Fruit fly (Drosophila melanogaster) whole organism, embryonic: ENCODE measurements around the gene Pi3K21B.
A peak's percentile ranks its signal among the peaks of the same experiment; 100 is the strongest.

Source experiments
- Ada2b ChIP-seq: fragments of 200-800 bp; sonication (Bioruptor generic); IDR thresholded peaks from 2 replicates; pipeline ENCODE4 v1.3.6; 2022; ENCODE audit warnings: missing biosample characterization, missing genetic modification characterization
- Antp ChIP-seq: fragments of 200-800 bp; sonication (Bioruptor generic); optimal IDR thresholded peaks from 3 replicates; lab custom pipeline; 2016; ENCODE audit warnings: missing biosample characterization, missing genetic modification characterization
- Asciz ChIP-seq: fragments of 200-800 bp; sonication (Bioruptor generic); optimal IDR thresholded peaks from 2 replicates; lab custom pipeline; 2017; ENCODE audit warnings: missing biosample characterization, mild to moderate bottlenecking, missing genetic modification characterization, missing genetic modification reagents
- BtbVII ChIP-seq: fragments of 200-800 bp; sonication (Bioruptor generic); optimal IDR thresholded peaks from 3 replicates; lab custom pipeline; 2017; ENCODE audit warnings: missing biosample characterization, mild to moderate bottlenecking, missing genetic modification characterization
- CG10209 ChIP-seq: fragments of 200-800 bp; sonication (Bioruptor generic); optimal IDR thresholded peaks from 3 replicates; lab custom pipeline; 2017; ENCODE audit warnings: missing biosample characterization, mild to moderate bottlenecking, missing genetic modification characterization, missing genetic modification reagents
- CG10321 ChIP-seq: fragments of 200-800 bp; sonication (Bioruptor generic); IDR thresholded peaks from 2 replicates; pipeline ENCODE4 v1.3.6; 2022; ENCODE audit warnings: missing biosample characterization, missing genetic modification characterization
- CG11696 ChIP-seq: fragments of 200-800 bp; sonication (Bioruptor generic); IDR thresholded peaks from 2 replicates; pipeline ENCODE4 v1.3.6; 2022; ENCODE audit warnings: missing biosample characterization, missing genetic modification characterization
- CG12104 ChIP-seq: fragments of 200-800 bp; sonication (Bioruptor generic); optimal IDR thresholded peaks from 3 replicates; lab custom pipeline; 2016; ENCODE audit warnings: missing biosample characterization, missing genetic modification characterization
- CG12299 ChIP-seq: fragments of 200-800 bp; sonication (Bioruptor generic); optimal IDR thresholded peaks from 2 replicates; lab custom pipeline; 2018; ENCODE audit warnings: missing biosample characterization, mild to moderate bottlenecking, missing genetic modification characterization
- CG14667 ChIP-seq: fragments of 200-800 bp; sonication (Bioruptor generic); IDR thresholded peaks from 2 replicates; pipeline ENCODE4 v1.3.6; 2022; ENCODE audit warnings: missing biosample characterization, missing genetic modification characterization
- CG15011 ChIP-seq: fragments of 200-800 bp; sonication (Bioruptor generic); optimal IDR thresholded peaks from 3 replicates; lab custom pipeline; 2018; ENCODE audit warnings: missing biosample characterization, mild to moderate bottlenecking, missing genetic modification characterization
- CG15514 ChIP-seq: fragments of 200-800 bp; sonication (Bioruptor generic); optimal IDR thresholded peaks from 3 replicates; lab custom pipeline; 2017; ENCODE audit warnings: missing biosample characterization, missing genetic modification characterization, mild to moderate bottlenecking, moderate library complexity, missing genetic modification reagents
- CG17328 ChIP-seq: fragments of 200-800 bp; sonication (Bioruptor generic); IDR thresholded peaks from 2 replicates; pipeline ENCODE4 v1.3.6; 2022; ENCODE audit warnings: missing biosample characterization, missing genetic modification characterization
- CG17385 ChIP-seq: fragments of 200-800 bp; sonication (Bioruptor generic); optimal IDR thresholded peaks from 3 replicates; lab custom pipeline; 2018; ENCODE audit warnings: missing biosample characterization, mild to moderate bottlenecking, missing genetic modification characterization
- CG1792 ChIP-seq: fragments of 200-800 bp; sonication (Bioruptor generic); optimal IDR thresholded peaks from 2 replicates; lab custom pipeline; 2016; ENCODE audit warnings: missing biosample characterization, missing genetic modification characterization
- CG18011 ChIP-seq: fragments of 200-800 bp; sonication (Bioruptor generic); optimal IDR thresholded peaks from 2 replicates; lab custom pipeline; 2017; ENCODE audit warnings: missing biosample characterization, missing genetic modification characterization, mild to moderate bottlenecking, moderate library complexity, missing genotype
- CG30431 ChIP-seq: fragments of 200-800 bp; sonication (Bioruptor generic); optimal IDR thresholded peaks from 2 replicates; lab custom pipeline; 2017; ENCODE audit warnings: missing biosample characterization, missing genetic modification characterization
- CG3995 ChIP-seq: fragments of 200-800 bp; sonication (Bioruptor generic); optimal IDR thresholded peaks from 3 replicates; lab custom pipeline; 2016; ENCODE audit warnings: missing biosample characterization, missing genetic modification characterization
- CG4282 ChIP-seq: fragments of 200-800 bp; sonication (Bioruptor generic); optimal IDR thresholded peaks from 2 replicates; lab custom pipeline; 2016; ENCODE audit warnings: missing biosample characterization, missing genetic modification characterization
- CG4820 ChIP-seq: fragments of 200-800 bp; sonication (Bioruptor generic); optimal IDR thresholded peaks from 3 replicates; lab custom pipeline; 2016; ENCODE audit warnings: missing biosample characterization, missing genetic modification characterization
- CG6254 ChIP-seq: fragments of 200-800 bp; sonication (Bioruptor generic); optimal IDR thresholded peaks from 3 replicates; lab custom pipeline; 2017; ENCODE audit warnings: mild to moderate bottlenecking, missing biosample characterization, missing genetic modification reagents, missing genetic modification characterization
- CG6689 ChIP-seq: fragments of 200-800 bp; sonication (Bioruptor generic); IDR thresholded peaks from 2 replicates; pipeline ENCODE4 v1.3.6; 2022; ENCODE audit warnings: missing biosample characterization, missing genetic modification characterization
- CG8944 ChIP-seq: fragments of 200-800 bp; sonication (Bioruptor generic); optimal IDR thresholded peaks from 3 replicates; lab custom pipeline; 2016; ENCODE audit warnings: missing biosample characterization, missing genetic modification characterization
- CG9797 ChIP-seq: fragments of 200-800 bp; sonication (Bioruptor generic); optimal IDR thresholded peaks from 3 replicates; lab custom pipeline; 2018; ENCODE audit warnings: missing biosample characterization, mild to moderate bottlenecking, missing genetic modification characterization
- Fer2 ChIP-seq: fragments of 200-800 bp; sonication (Bioruptor generic); optimal IDR thresholded peaks from 2 replicates; lab custom pipeline; 2018; ENCODE audit warnings: missing biosample characterization, mild to moderate bottlenecking, missing genetic modification characterization, moderate library complexity
- HLH54F ChIP-seq: fragments of 200-800 bp; sonication (Bioruptor generic); optimal IDR thresholded peaks from 3 replicates; lab custom pipeline; 2016; ENCODE audit warnings: missing biosample characterization, missing genetic modification characterization
- NC2α ChIP-seq: fragments of 200-800 bp; sonication (Bioruptor generic); optimal IDR thresholded peaks from 2 replicates; lab custom pipeline; 2016; ENCODE audit warnings: missing biosample characterization, missing genetic modification characterization
- Nf-YC ChIP-seq: fragments of 200-800 bp; optimal IDR thresholded peaks from 3 replicates; lab custom pipeline; 2019; ENCODE audit warnings: missing biosample characterization, mild to moderate bottlenecking, missing genetic modification characterization, moderate library complexity
- Ravus ChIP-seq: fragments of 200-800 bp; sonication (Bioruptor generic); IDR thresholded peaks from 2 replicates; pipeline ENCODE4 v1.3.6; 2022; ENCODE audit warnings: missing biosample characterization, missing genetic modification characterization
- Sox102F ChIP-seq: fragments of 200-800 bp; sonication (Bioruptor generic); optimal IDR thresholded peaks from 2 replicates; lab custom pipeline; 2018; ENCODE audit warnings: missing biosample characterization, mild to moderate bottlenecking, missing genetic modification characterization, moderate library complexity
- abd-A ChIP-seq: fragments of 200-800 bp; sonication (Bioruptor generic); optimal IDR thresholded peaks from 3 replicates; lab custom pipeline; 2019; ENCODE audit warnings: missing biosample characterization, mild to moderate bottlenecking, missing genetic modification characterization, moderate library complexity
- ac ChIP-seq: fragments of 200-800 bp; sonication (Bioruptor generic); optimal IDR thresholded peaks from 3 replicates; lab custom pipeline; 2017; ENCODE audit warnings: missing biosample characterization, mild to moderate bottlenecking, missing genetic modification characterization
- bcd ChIP-seq: fragments of 200-800 bp; sonication (Bioruptor generic); optimal IDR thresholded peaks from 2 replicates; lab custom pipeline; 2017; ENCODE audit warnings: missing biosample characterization, mild to moderate bottlenecking, missing genetic modification characterization
- bigmax ChIP-seq: fragments of 200-800 bp; sonication (Bioruptor generic); optimal IDR thresholded peaks from 2 replicates; lab custom pipeline; 2018; ENCODE audit warnings: missing biosample characterization, mild to moderate bottlenecking, missing genetic modification characterization
- cg ChIP-seq: fragments of 200-800 bp; sonication (Bioruptor generic); optimal IDR thresholded peaks from 3 replicates; lab custom pipeline; 2019; ENCODE audit warnings: missing biosample characterization, mild to moderate bottlenecking, missing genetic modification characterization, moderate library complexity
- ci ChIP-seq: fragments of 200-800 bp; sonication (Bioruptor generic); IDR thresholded peaks from 3 replicates; pipeline ENCODE4 v1.3.6; 2022; ENCODE audit warnings: missing biosample characterization, missing genetic modification characterization
- dpn ChIP-seq, 2 experiments: fragments of 200-800 bp; sonication (Bioruptor generic); optimal IDR thresholded peaks; 3 replicates each; lab custom pipeline; 2016; ENCODE audit warnings: missing biosample characterization in 2 of 2, missing genetic modification characterization in 2 of 2
- gce ChIP-seq: fragments of 200-800 bp; sonication (Bioruptor generic); IDR thresholded peaks from 3 replicates; pipeline ENCODE4 v1.3.6; 2022; ENCODE audit warnings: missing biosample characterization, missing genetic modification characterization
- kay ChIP-seq: fragments of 200-800 bp; sonication (Bioruptor generic); optimal IDR thresholded peaks from 2 replicates; lab custom pipeline; 2016; ENCODE audit warnings: missing biosample characterization, missing genetic modification characterization
- nau ChIP-seq: fragments of 200-800 bp; sonication (Bioruptor generic); optimal IDR thresholded peaks from 3 replicates; lab custom pipeline; 2017; ENCODE audit warnings: missing biosample characterization, mild to moderate bottlenecking, missing genetic modification characterization, missing genetic modification reagents
- pfk ChIP-seq: fragments of 200-800 bp; sonication (Bioruptor generic); optimal IDR thresholded peaks from 2 replicates; lab custom pipeline; 2018; ENCODE audit warnings: missing biosample characterization, mild to moderate bottlenecking, missing genetic modification characterization, moderate library complexity
- pnt ChIP-seq: fragments of 200-800 bp; sonication (Bioruptor generic); optimal IDR thresholded peaks from 3 replicates; lab custom pipeline; 2016; ENCODE audit warnings: missing biosample characterization, missing genetic modification characterization
- prd ChIP-seq, 3 experiments: fragments of >200 bp in 2 of 3; fragments of 200-800 bp in 1 of 3; sonication (Bioruptor generic) in 1 of 3; optimal IDR thresholded peaks in 2 of 3; IDR thresholded peaks in 1 of 3; 2 replicates in 2 of 3; 3 replicates in 1 of 3; pipeline versions ENCODE4 v1.3.6 to Lab custom; 2017 to 2022; ENCODE audit warnings: missing biosample characterization in 1 of 3, missing genetic modification characterization in 1 of 3
- pum ChIP-seq: fragments of 200-800 bp; sonication (Bioruptor generic); optimal IDR thresholded peaks from 2 replicates; lab custom pipeline; 2016; ENCODE audit warnings: missing biosample characterization, missing genetic modification characterization
- sens-2 ChIP-seq: fragments of 200-800 bp; sonication (Bioruptor generic); IDR thresholded peaks from 2 replicates; pipeline ENCODE4 v1.3.6; 2022; ENCODE audit warnings: missing biosample characterization, missing genetic modification characterization
- slbo ChIP-seq: fragments of 200-800 bp; sonication (Bioruptor generic); IDR thresholded peaks from 2 replicates; pipeline ENCODE4 v1.3.6; 2022; ENCODE audit warnings: missing biosample characterization, missing genetic modification characterization
- stwl ChIP-seq: fragments of 200-800 bp; sonication (Bioruptor generic); optimal IDR thresholded peaks from 3 replicates; lab custom pipeline; 2018; ENCODE audit warnings: missing biosample characterization, mild to moderate bottlenecking, missing genetic modification characterization, moderate library complexity
- tgo ChIP-seq: fragments of 200-800 bp; sonication (Bioruptor generic); IDR thresholded peaks from 3 replicates; pipeline ENCODE4 v1.3.6; 2022; ENCODE audit warnings: missing biosample characterization, missing genetic modification characterization
- vnd ChIP-seq: fragments of 200-800 bp; sonication (Bioruptor generic); IDR thresholded peaks from 3 replicates; pipeline ENCODE4 v1.3.6; 2022; ENCODE audit warnings: missing biosample characterization, missing genetic modification characterization; ENCODE audit not compliant: partially characterized antibody
- zen2 ChIP-seq: fragments of 200-800 bp; sonication (Bioruptor generic); IDR thresholded peaks from 3 replicates; pipeline ENCODE4 v1.3.6; 2022; ENCODE audit warnings: missing biosample characterization, missing genetic modification characterization; ENCODE audit not compliant: partially characterized antibody

Gene Pi3K21B

DNA sequence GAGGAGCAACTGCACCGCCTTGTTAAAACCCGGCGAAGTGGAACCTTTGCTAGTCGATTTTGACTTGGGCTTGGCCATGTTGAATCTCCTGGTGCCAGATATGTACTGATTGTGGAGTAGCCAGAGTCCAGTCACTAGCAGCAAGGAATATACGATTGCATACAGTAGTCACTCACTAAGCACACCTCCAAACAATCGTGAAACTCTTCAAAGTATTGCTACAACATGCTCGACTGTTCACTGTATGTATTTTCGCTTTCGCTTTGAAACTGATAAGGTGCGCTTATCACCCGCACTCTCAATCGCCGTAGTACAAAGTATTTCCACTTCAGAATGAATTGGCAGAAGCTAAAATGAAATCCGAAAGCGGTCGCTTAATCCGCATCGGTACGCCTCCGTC, 11.3 kb upstream of the Pi3K21B start (continued):
- TF ChIP-seq CG30431 (GFP tag; lab: Kevin White, UChicago) (no peak), prd (optimal IDR thresholded peaks at IDR 0.05; lab: Kevin White, UChicago) (no peak), prd (GFP tag; IDR thresholded peaks at IDR 0.05; lab: Robert Waterston, UW) (peak; percentile 75), CG4282 (GFP tag; lab: Kevin White, UChicago) (no peak), ac (GFP tag; lab: Kevin White, UChicago) (no peak), CG8944 (peak; percentile 54), pfk (GFP tag; lab: Kevin White, UChicago) (no peak), CG14667 (GFP tag; lab: Robert Waterston, UW) (0 out of 2 replicates have a peak, but pooled peaks have one; percentile 32), CG9797 (GFP tag; lab: Kevin White, UChicago) (no peak), zen2 (GFP tag; lab: Robert Waterston, UW) (no peak), cg (no peak), dpn (GFP tag; optimal IDR thresholded peaks at IDR 0.05; lab: Kevin White, UChicago) (peak; percentile 73 to 83), CG11696 (GFP tag; lab: Robert Waterston, UW) (no peak), slbo (GFP tag; lab: Robert Waterston, UW) (peak; percentile 92), CG15514 (GFP tag; lab: Kevin White, UChicago) (peak; percentile 79), NC2α (GFP tag; lab: Kevin White, UChicago) (peak; percentile 26), CG10321 (GFP tag; lab: Robert Waterston, UW) (peak; percentile 38; the same call in 1 of the 2 replicates), gce (GFP tag; lab: Robert Waterston, UW) (peak; percentile 11; the same call in 1 of the 3 replicates), CG17385 (GFP tag; lab: Kevin White, UChicago) (peak; percentile 70), CG15011 (no peak), vnd (GFP tag; lab: Robert Waterston, UW) (no peak), sens-2 (GFP tag; lab: Robert Waterston, UW) (no peak), nau (GFP tag; lab: Kevin White, UChicago) (peak; percentile 44), CG6689 (GFP tag; lab: Robert Waterston, UW) (no peak), pnt (GFP tag; lab: Kevin White, UChicago) (peak; percentile 50), CG3995 (GFP tag; lab: Kevin White, UChicago) (no peak), CG6254 (GFP tag; lab: Kevin White, UChicago) (peak; percentile 37), CG1792 (GFP tag; lab: Kevin White, UChicago) (no peak), Sox102F (GFP tag; lab: Kevin White, UChicago) (peak; percentile 58), HLH54F (GFP tag; lab: Kevin White, UChicago) (peak; percentile 62), BtbVII (peak; percentile 69), tgo (peak; percentile 69; the same call in 2 of the 3 replicates), pum (GFP tag; lab: Kevin White, UChicago) (peak; percentile 51), Nf-YC (tag; lab: Kevin White, UChicago) (no peak), CG10209 (GFP tag; lab: Kevin White, UChicago) (peak; percentile 55), CG18011 (peak; percentile 24), Asciz (GFP tag; lab: Kevin White, UChicago) (no peak), Antp (peak; percentile 86), Ravus (GFP tag; lab: Robert Waterston, UW) (no peak), Fer2 (tag; lab: Kevin White, UChicago) (peak; percentile 38), CG4820 (GFP tag; lab: Kevin White, UChicago) (peak; percentile 37), kay (GFP tag; lab: Kevin White, UChicago) (peak; percentile 25), Ada2b (GFP tag; lab: Robert Waterston, UW) (peak; percentile 67), bcd (GFP tag; lab: Kevin White, UChicago) (peak; percentile 56), ci (peak; percentile 78), stwl (tag; lab: Kevin White, UChicago) (no peak), CG17328 (peak; percentile 61), abd-A (tag; lab: Kevin White, UChicago) (no peak), CG12104 (GFP tag; lab: Kevin White, UChicago) (peak; percentile 13), bigmax (no peak), CG12299 (tag; lab: Kevin White, UChicago) (peak; percentile 10)
